Fruit fly (Drosophila melanogaster) S2 (cell line): ENCODE data around the gene PRL-1.

Experiments used
- CG8478 ChIP-seq: fragments of >200 bp; optimal IDR thresholded peaks from 2 replicates; lab custom pipeline; 2018
- CTCF ChIP-seq, 2 experiments: fragments of >200 bp; optimal IDR thresholded peaks; 2 replicates each; lab custom pipeline; 2018

- TF ChIP-seq CG8478 (lab: Kevin White, UChicago) (no peak), CTCF (optimal IDR thresholded peaks at IDR 0.05; lab: Kevin White, UChicago) (no peak)
Observed at dm6 chr2L:16231265-16231664, 26.1 kb downstream of the PRL-1 start, which contains the start of gene Ca-Ma2d.
